Worm (Caenorhabditis elegans) whole organism, L1 larva: ENCODE data around the gene nhr-237.

ENCODE experiments used
- C16A3.4 ChIP-seq: fragments of 150-350 bp; optimal IDR thresholded peaks from 2 replicates; lab custom pipeline; 2014; ENCODE audit warnings: missing biosample characterization, missing genetic modification characterization
- aha-1 ChIP-seq: fragments of 150-350 bp; optimal IDR thresholded peaks from 2 replicates; lab custom pipeline; 2014; ENCODE audit warnings: missing biosample characterization, missing genetic modification characterization
- alr-1 ChIP-seq: fragments of 200-800 bp; sonication (Bioruptor generic); optimal IDR thresholded peaks from 2 replicates; lab custom pipeline; 2018; ENCODE audit warnings: borderline replicate concordance, mild to moderate bottlenecking, missing genetic modification characterization, missing compliant biosample characterization
- aly-2 ChIP-seq: fragments of 150-350 bp; optimal IDR thresholded peaks from 2 replicates; lab custom pipeline; 2014; ENCODE audit warnings: missing biosample characterization, missing genetic modification characterization
- blmp-1 ChIP-seq: fragments of 150-350 bp; optimal IDR thresholded peaks from 2 replicates; lab custom pipeline; 2014; ENCODE audit warnings: missing biosample characterization, missing genetic modification characterization
- ceh-63 ChIP-seq: fragments of 200-800 bp; sonication (Bioruptor generic); optimal IDR thresholded peaks from 2 replicates; lab custom pipeline; 2018; ENCODE audit warnings: mild to moderate bottlenecking, missing genetic modification characterization, missing compliant biosample characterization
- ceh-88 ChIP-seq: fragments of 200-800 bp; sonication (Bioruptor generic); IDR thresholded peaks from 2 replicates; pipeline ENCODE4 v1.3.6; 2022; ENCODE audit warnings: missing genetic modification characterization, missing compliant biosample characterization
- dpl-1 ChIP-seq, 3 experiments: fragments of 150-350 bp in 2 of 3; sonication (generic microtip) in 1 of 3; optimal IDR thresholded peaks; 2 replicates each; lab custom pipeline; 2014 to 2017; ENCODE audit warnings: missing biosample characterization in 3 of 3, missing genetic modification characterization in 3 of 3, missing genetic modification reagents in 3 of 3
- efl-1 ChIP-seq, 4 experiments: fragments of 150-350 bp; optimal IDR thresholded peaks in 3 of 4; peaks in 1 of 4; 1 replicate in 1 of 4; 2 replicates in 3 of 4; lab custom pipeline; 2014; ENCODE audit warnings: missing biosample characterization in 2 of 4, missing genetic modification characterization in 2 of 4, missing genetic modification reagents in 2 of 4
- elt-2 ChIP-seq: sonication (generic microtip); optimal IDR thresholded peaks from 2 replicates; lab custom pipeline; 2016; ENCODE audit warnings: missing genetic modification characterization, mild to moderate bottlenecking, inconsistent platforms, missing compliant biosample characterization, missing genetic modification reagents
- elt-3 ChIP-seq, 6 experiments: fragments of 150-350 bp in 1 of 6; sonication (generic microtip); optimal IDR thresholded peaks; 2 replicates each; lab custom pipeline; 2017 to 2018; ENCODE audit warnings: missing biosample characterization in 6 of 6, missing genetic modification characterization in 6 of 6, inconsistent platforms in 1 of 6
- fkh-8 ChIP-seq: sonication (generic microtip); optimal IDR thresholded peaks from 2 replicates; lab custom pipeline; 2016; ENCODE audit warnings: mild to moderate bottlenecking, missing genetic modification characterization, missing compliant biosample characterization
- grh-1 ChIP-seq: fragments of 200-800 bp; sonication (Bioruptor generic); IDR thresholded peaks from 2 replicates; pipeline ENCODE4 v1.3.6; 2022; ENCODE audit warnings: missing genetic modification reagents, missing genetic modification characterization, missing compliant biosample characterization
- hpl-2 ChIP-seq: fragments of 150-350 bp; optimal IDR thresholded peaks from 2 replicates; lab custom pipeline; 2014; ENCODE audit warnings: missing biosample characterization, missing genetic modification reagents, missing genetic modification characterization
- lin-13 ChIP-seq: fragments of 150-350 bp; optimal IDR thresholded peaks from 2 replicates; lab custom pipeline; 2014; ENCODE audit warnings: missing biosample characterization, missing genetic modification reagents, missing genetic modification characterization
- lin-15B ChIP-seq: fragments of 150-350 bp; sonication (generic microtip); optimal IDR thresholded peaks from 3 replicates; lab custom pipeline; 2014; ENCODE audit warnings: missing biosample characterization, missing genetic modification characterization
- lin-35 ChIP-seq, 2 experiments: fragments of 150-350 bp; optimal IDR thresholded peaks; 2 replicates each; lab custom pipeline; 2014; ENCODE audit warnings: missing biosample characterization in 2 of 2, missing genetic modification characterization in 2 of 2, missing genetic modification reagents in 2 of 2
- mdl-1 ChIP-seq, 2 experiments: fragments of 150-350 bp; optimal IDR thresholded peaks; 2 replicates each; lab custom pipeline; 2014 to 2017; ENCODE audit warnings: missing biosample characterization in 2 of 2, missing genetic modification characterization in 2 of 2, inconsistent platforms in 1 of 2
- nhr-20 ChIP-seq: sonication (generic microtip); optimal IDR thresholded peaks from 2 replicates; lab custom pipeline; 2016; ENCODE audit warnings: mild to moderate bottlenecking, missing genetic modification characterization, missing compliant biosample characterization
- nhr-237 ChIP-seq: fragments of 150-350 bp; optimal IDR thresholded peaks from 2 replicates; lab custom pipeline; 2014; ENCODE audit warnings: missing biosample characterization, missing genetic modification characterization
- nhr-71 ChIP-seq: sonication (generic microtip); optimal IDR thresholded peaks from 2 replicates; lab custom pipeline; 2016; ENCODE audit warnings: mild to moderate bottlenecking, missing genetic modification characterization, moderate library complexity, missing compliant biosample characterization
- nhr-76 ChIP-seq: sonication (generic microtip); optimal IDR thresholded peaks from 2 replicates; lab custom pipeline; 2017; ENCODE audit warnings: missing biosample characterization, missing genetic modification characterization
- nhr-77 ChIP-seq: fragments of 150-350 bp; optimal IDR thresholded peaks from 2 replicates; lab custom pipeline; 2014; ENCODE audit warnings: missing biosample characterization, missing genetic modification characterization
- nhr-84 ChIP-seq: sonication (generic microtip); optimal IDR thresholded peaks from 2 replicates; lab custom pipeline; 2017; ENCODE audit warnings: missing biosample characterization, missing genetic modification characterization
- nhr-85 ChIP-seq: sonication (generic microtip); peaks from one replicate; lab custom pipeline; 2016; ENCODE audit warnings: missing genetic modification characterization, inconsistent platforms, missing compliant biosample characterization
- nhr-90 ChIP-seq: sonication (generic microtip); optimal IDR thresholded peaks from 2 replicates; lab custom pipeline; 2016; ENCODE audit warnings: mild to moderate bottlenecking, missing genetic modification characterization, missing compliant biosample characterization; ENCODE audit not compliant: poor library complexity
- pag-3 ChIP-seq: sonication (generic microtip); optimal IDR thresholded peaks from 2 replicates; lab custom pipeline; 2017; ENCODE audit warnings: missing genetic modification characterization, mild to moderate bottlenecking, missing compliant biosample characterization, antibody characterized with exemption, borderline replicate concordance; ENCODE audit not compliant: insufficient read depth
- snpc-4 ChIP-seq: fragments of 150-350 bp; optimal IDR thresholded peaks from 2 replicates; lab custom pipeline; 2014; ENCODE audit warnings: missing biosample characterization, missing genetic modification characterization
- snu-23 ChIP-seq: sonication (generic microtip); optimal IDR thresholded peaks from 2 replicates; lab custom pipeline; 2016; ENCODE audit warnings: missing genetic modification characterization, missing compliant biosample characterization
- sptf-1 ChIP-seq: fragments of 150-350 bp; optimal IDR thresholded peaks from 2 replicates; lab custom pipeline; 2014; ENCODE audit warnings: missing biosample characterization, missing genetic modification characterization
- sup-37 ChIP-seq: fragments of 200-800 bp; sonication (Bioruptor generic); optimal IDR thresholded peaks from 2 replicates; lab custom pipeline; 2018; ENCODE audit warnings: mild to moderate bottlenecking, missing genetic modification characterization, missing compliant biosample characterization
- tbx-2 ChIP-seq: sonication (generic microtip); optimal IDR thresholded peaks from 2 replicates; lab custom pipeline; 2016; ENCODE audit warnings: missing genetic modification characterization, missing compliant biosample characterization
- unc-98 ChIP-seq: fragments of 200-800 bp; sonication (Bioruptor generic); IDR thresholded peaks from 2 replicates; pipeline ENCODE4 v1.3.6; 2022; ENCODE audit warnings: missing genetic modification characterization, missing compliant biosample characterization
- vab-15 ChIP-seq: sonication (generic microtip); optimal IDR thresholded peaks from 2 replicates; lab custom pipeline; 2017; ENCODE audit warnings: missing genotype, mild to moderate bottlenecking, missing genetic modification characterization, missing compliant biosample characterization
- xbp-1 ChIP-seq: sonication (generic microtip); optimal IDR thresholded peaks from 2 replicates; lab custom pipeline; 2016; ENCODE audit warnings: missing genetic modification characterization, missing compliant biosample characterization
- zag-1 ChIP-seq: fragments of 150-350 bp; optimal IDR thresholded peaks from 2 replicates; lab custom pipeline; 2014; ENCODE audit warnings: missing biosample characterization, missing genetic modification characterization
- ztf-4 ChIP-seq: fragments of 150-350 bp; optimal IDR thresholded peaks from 2 replicates; lab custom pipeline; 2014; ENCODE audit warnings: missing biosample characterization, missing genetic modification characterization

The nhr-237 gene

ce11 chrV:1611570-1611969 lies 15.1 kb downstream of the nhr-237 start:
- TF ChIP-seq pag-3 (tag; lab: Kevin White, UChicago): no peak
- no peak for TF ChIP-seq hpl-2 (GFP tag; lab: Kevin White, UChicago)
- no peak for TF ChIP-seq nhr-237
- TF ChIP-seq zag-1: no peak
- no peak for TF ChIP-seq ceh-88 (GFP tag; lab: Robert Waterston, UW)
- TF ChIP-seq ceh-63 (GFP tag; lab: Kevin White, UChicago): no peak
- TF ChIP-seq ztf-4 (tag; lab: Kevin White, UChicago): no peak
- no peak for TF ChIP-seq aly-2
- TF ChIP-seq alr-1 (tag; lab: Kevin White, UChicago): no peak
- TF ChIP-seq nhr-84 (tag; lab: Kevin White, UChicago): no peak
- TF ChIP-seq elt-2 (tag; lab: Kevin White, UChicago): no peak
- no peak for TF ChIP-seq dpl-1 (GFP tag; optimal IDR thresholded peaks at IDR 0.05; lab: Kevin White, UChicago)
- no peak for TF ChIP-seq vab-15 (tag; lab: Kevin White, UChicago)
- TF ChIP-seq efl-1 (optimal IDR thresholded peaks at IDR 0.05; lab: Kevin White, UChicago): no peak
- no peak for TF ChIP-seq efl-1 (GFP tag; optimal IDR thresholded peaks at IDR 0.05 in 1 of 2; lab: Kevin White, UChicago)
- no peak for TF ChIP-seq unc-98 (GFP tag; lab: Robert Waterston, UW)
- no peak for TF ChIP-seq fkh-8 (tag; lab: Kevin White, UChicago)
- no peak for TF ChIP-seq grh-1 (GFP tag; lab: Robert Waterston, UW)

ce11 chrV:1610097-1610496 lies 16.5 kb downstream of the nhr-237 start, which contains the start of gene nhr-177:
TSS of gene nhr-177 (plus strand) at chrV:1610263.
- TF ChIP-seq elt-2 (tag; lab: Kevin White, UChicago) (peak; percentile 45), nhr-76 (no peak), sup-37 (GFP tag; lab: Kevin White, UChicago) (no peak), snu-23 (peak; percentile 19), blmp-1 (tag; lab: Kevin White, UChicago) (peak; percentile 28), nhr-85 (peak; percentile 66), lin-35 (GFP tag; optimal IDR thresholded peaks at IDR 0.05; lab: Kevin White, UChicago) (peak in 1 of 2 experiments; percentile 1), nhr-90 (tag; lab: Kevin White, UChicago) (peak; percentile 10)
- TF ChIP-seq, all 84 proteins: peak for 6

ce11 chrV:1607790-1608189 lies 18.8 kb downstream of the nhr-237 start, which contains the start of gene nhr-178:
TSS of gene nhr-178 (minus strand) at chrV:1607953.
- TF ChIP-seq elt-2 (tag; lab: Kevin White, UChicago): peak; percentile 76
- TF ChIP-seq blmp-1 (tag; lab: Kevin White, UChicago): peak; percentile 18
- TF ChIP-seq sptf-1: no peak
- peak in 1 of 2 experiments; percentile 46 for TF ChIP-seq lin-35 (GFP tag; optimal IDR thresholded peaks at IDR 0.05; lab: Kevin White, UChicago)
- TF ChIP-seq nhr-20 (tag; lab: Kevin White, UChicago): peak; percentile 68
- TF ChIP-seq nhr-77: peak; percentile 74
- peak; percentile 68 for TF ChIP-seq nhr-85
- no peak for TF ChIP-seq C16A3.4 (tag; lab: Kevin White, UChicago)
- peak; percentile 33 for TF ChIP-seq snu-23
- TF ChIP-seq aha-1 (tag; lab: Kevin White, UChicago): no peak
- no peak for TF ChIP-seq xbp-1 (tag; lab: Kevin White, UChicago)
- TF ChIP-seq nhr-90 (tag; lab: Kevin White, UChicago): peak; percentile 52
- no peak for TF ChIP-seq efl-1 (optimal IDR thresholded peaks at IDR 0.05; lab: Kevin White, UChicago)
- peak in 1 of 2 experiments; percentile 82 for TF ChIP-seq efl-1 (GFP tag; optimal IDR thresholded peaks at IDR 0.05 in 1 of 2; lab: Kevin White, UChicago)
- TF ChIP-seq elt-3 (tag; optimal IDR thresholded peaks at IDR 0.05; lab: Kevin White, UChicago): peak in 3 of 6 experiments; percentile 10 to 65 (median 46)
- TF ChIP-seq lin-13 (GFP tag; lab: Kevin White, UChicago): no peak
- no peak for TF ChIP-seq grh-1 (GFP tag; lab: Robert Waterston, UW)
- peak; percentile 62 for TF ChIP-seq nhr-71
- TF ChIP-seq tbx-2: no peak
- peak in 1 of 2 experiments; percentile 61 for TF ChIP-seq mdl-1 (tag; optimal IDR thresholded peaks at IDR 0.05; lab: Kevin White, UChicago)
- no peak for TF ChIP-seq snpc-4 (tag; lab: Kevin White, UChicago)
- TF ChIP-seq lin-15B (tag; lab: Kevin White, UChicago): no peak
